Fruit fly (Drosophila melanogaster): ENCODE results near the gene GILT1.

Gene GILT1

dm6 chr3R:13381744-13382435, 19.8 kb downstream of the GILT1 start, which contains the start of the genes mRpS21 and Droj2 (continued):
- TF ChIP-seq Camta (GFP tag; optimal IDR thresholded peaks at IDR 0.05) (peak; percentile 7), seq (GFP tag; IDR thresholded peaks at IDR 0.05) (no peak), crol (GFP tag; IDR thresholded peaks at IDR 0.05) (no peak), exex (tag; optimal IDR thresholded peaks at IDR 0.05) (peak; percentile 40), sd (tag; optimal IDR thresholded peaks at IDR 0.05) (no peak), ase (GFP tag; IDR thresholded peaks at IDR 0.05) (no peak), Bgb (GFP tag; IDR thresholded peaks at IDR 0.05; ENCODE audit: partially characterized antibody) (no peak), zf30C (GFP tag; optimal IDR thresholded peaks at IDR 0.05) (no peak), Atf6 (GFP tag; IDR thresholded peaks at IDR 0.05) (peak; percentile 46; the same call in 1 of the 2 replicates), dimm (GFP tag; IDR thresholded peaks at IDR 0.05) (no peak), lilli (GFP tag; optimal IDR thresholded peaks at IDR 0.05) (peak; percentile 77), CG7372 (GFP tag; IDR thresholded peaks at IDR 0.05) (0 out of 2 replicates have a peak, but pooled peaks have one; percentile 29), Mes4 (GFP tag; optimal IDR thresholded peaks at IDR 0.05) (no peak), CG15011 (GFP tag; optimal IDR thresholded peaks at IDR 0.05) (no peak), NK7.1 (GFP tag; optimal IDR thresholded peaks at IDR 0.05) (peak; percentile 6), CG1792 (GFP tag; optimal IDR thresholded peaks at IDR 0.05) (no peak), CG4707 (GFP tag; optimal IDR thresholded peaks at IDR 0.05) (no peak), CG32772 (GFP tag; IDR thresholded peaks at IDR 0.05) (no peak), CG12769 (tag; optimal IDR thresholded peaks at IDR 0.05) (peak; percentile 55), tin (GFP tag; optimal IDR thresholded peaks at IDR 0.05) (peak; percentile 57), jumu (GFP tag; optimal IDR thresholded peaks at IDR 0.05) (no peak), CG4360 (GFP tag; IDR thresholded peaks at IDR 0.05) (no peak), CG15073 (GFP tag; optimal IDR thresholded peaks at IDR 0.05) (no peak), Oli (tag; optimal IDR thresholded peaks at IDR 0.05) (no peak), MESR4 (GFP tag; optimal IDR thresholded peaks at IDR 0.05) (peak; percentile 74), Oaz (GFP tag; IDR thresholded peaks at IDR 0.05) (no peak), HmgZ (tag; optimal IDR thresholded peaks at IDR 0.05) (peak; percentile 66), kni (GFP tag; optimal IDR thresholded peaks at IDR 0.05) (peak; percentile 47), trh (GFP tag; optimal IDR thresholded peaks at IDR 0.05) (no peak), B-H1 (GFP tag; IDR thresholded peaks at IDR 0.05) (no peak), scrt (GFP tag; optimal IDR thresholded peaks at IDR 0.05) (peak; percentile 39), CG10366 (GFP tag; IDR thresholded peaks at IDR 0.05) (peak; percentile 11; the same call in 1 of the 2 replicates), gce (GFP tag; IDR thresholded peaks at IDR 0.05) (no peak), BtbVII (GFP tag; optimal IDR thresholded peaks at IDR 0.05) (no peak), gcm2 (GFP tag; optimal IDR thresholded peaks at IDR 0.05) (no peak), CG10959 (GFP tag; IDR thresholded peaks at IDR 0.05) (no peak), CG18011 (GFP tag; optimal IDR thresholded peaks at IDR 0.05) (no peak), Xrp1 (GFP tag; IDR thresholded peaks at IDR 0.05) (no peak), CG5245 (GFP tag; optimal IDR thresholded peaks at IDR 0.05) (no peak), CG8089 (GFP tag; optimal IDR thresholded peaks at IDR 0.05) (no peak), Tbp (GFP tag; optimal IDR thresholded peaks at IDR 0.05) (peak; percentile 20), CoRest (tag; optimal IDR thresholded peaks at IDR 0.05) (peak; percentile 82), ind (GFP tag; optimal IDR thresholded peaks at IDR 0.05) (peak; percentile 63), Adf1 (GFP tag; IDR thresholded peaks at IDR 0.05) (no peak), shn (GFP tag; optimal IDR thresholded peaks at IDR 0.05) (no peak), Blimp-1 (GFP tag; optimal IDR thresholded peaks at IDR 0.05) (no peak), CG7987 (GFP tag; optimal IDR thresholded peaks at IDR 0.05) (no peak), aop (GFP tag; IDR thresholded peaks at IDR 0.05) (no peak), sim (GFP tag; IDR thresholded peaks at IDR 0.05) (no peak), CG9932 (GFP tag; IDR thresholded peaks at IDR 0.05) (peak; percentile 77), ftz-f1 (GFP tag; optimal IDR thresholded peaks at IDR 0.05) (no peak)
